Worm (Caenorhabditis elegans): ENCODE measurements around the gene R11A8.1.

Gene R11A8.1

ce11 chrIV:10366018-10366417 is 9.0 kb upstream of the R11A8.1 start, which contains the start of gene sir-2.1 (continued):
- TF ChIP-seq xbp-1 (tag; optimal IDR thresholded peaks at IDR 0.05): peak; percentile 68
- TF ChIP-seq sup-37 (GFP tag; optimal IDR thresholded peaks at IDR 0.05): no peak
- TF ChIP-seq C34B4.2 (tag; optimal IDR thresholded peaks at IDR 0.05): no peak
- no peak for TF ChIP-seq nhr-77 (tag; optimal IDR thresholded peaks at IDR 0.05)
- TF ChIP-seq blmp-1 (tag; optimal IDR thresholded peaks at IDR 0.05): peak; percentile 51
- TF ChIP-seq efl-1 (optimal IDR thresholded peaks at IDR 0.05): peak; percentile 59 to 63
- TF ChIP-seq efl-1 (GFP tag; optimal IDR thresholded peaks at IDR 0.05 in 1 of 2): peak; percentile 59 to 96
- peak; percentile 23 for TF ChIP-seq pax-3 (tag; optimal IDR thresholded peaks at IDR 0.05)
- TF ChIP-seq lir-3 (tag; optimal IDR thresholded peaks at IDR 0.05; ENCODE audit: poor library complexity): no peak
- peak; percentile 45 for TF ChIP-seq nhr-19 (GFP tag; conservative IDR thresholded peaks at IDR 0.05)
- no peak for TF ChIP-seq lin-14 (GFP tag; optimal IDR thresholded peaks at IDR 0.05)
- no peak for TF ChIP-seq ztf-11 (tag; optimal IDR thresholded peaks at IDR 0.05)
- TF ChIP-seq hpl-2 (GFP tag; optimal IDR thresholded peaks at IDR 0.05): no peak
- no peak for TF ChIP-seq mab-9 (GFP tag; IDR thresholded peaks at IDR 0.05)
- peak; percentile 75 for TF ChIP-seq nhr-71 (tag; optimal IDR thresholded peaks at IDR 0.05)
- TF ChIP-seq ces-1 (GFP tag; optimal IDR thresholded peaks at IDR 0.05): no peak
- TF ChIP-seq ceh-82 (tag; optimal IDR thresholded peaks at IDR 0.05): peak; percentile 9 to 38 (median 19)
- TF ChIP-seq pqm-1 (tag; optimal IDR thresholded peaks at IDR 0.05): no peak
- no peak for TF ChIP-seq unc-30 (tag; optimal IDR thresholded peaks at IDR 0.05)
- TF ChIP-seq tbx-2 (tag; optimal IDR thresholded peaks at IDR 0.05): peak; percentile 68
- no peak for TF ChIP-seq elt-3 (tag; optimal IDR thresholded peaks at IDR 0.05)
- TF ChIP-seq fkh-8 (tag; optimal IDR thresholded peaks at IDR 0.05): no peak
- no peak for TF ChIP-seq ceh-8 (GFP tag; optimal IDR thresholded peaks at IDR 0.05)
- no peak for TF ChIP-seq ceh-63 (GFP tag; optimal IDR thresholded peaks at IDR 0.05)
- TF ChIP-seq snu-23 (GFP tag; optimal IDR thresholded peaks at IDR 0.05): peak; percentile 67
- TF ChIP-seq isw-1 (GFP tag; IDR thresholded peaks at IDR 0.05): peak; percentile 30; the same call in 1 of the 2 replicates
- TF ChIP-seq unc-98 (GFP tag; IDR thresholded peaks at IDR 0.05): no peak
- no peak for TF ChIP-seq aha-1 (tag; optimal IDR thresholded peaks at IDR 0.05)
- TF ChIP-seq unc-62 (GFP tag; optimal IDR thresholded peaks at IDR 0.05): no peak
- TF ChIP-seq mdl-1 (tag; optimal IDR thresholded peaks at IDR 0.05): no peak
- TF ChIP-seq nhr-84 (tag; optimal IDR thresholded peaks at IDR 0.05): no peak

- TF ChIP-seq ces-1 (GFP tag; optimal IDR thresholded peaks at IDR 0.05): no peak
- TF ChIP-seq nhr-20 (tag; optimal IDR thresholded peaks at IDR 0.05): no peak
- no peak for TF ChIP-seq nhr-84 (tag; optimal IDR thresholded peaks at IDR 0.05)
- no peak for TF ChIP-seq aly-2 (tag; optimal IDR thresholded peaks at IDR 0.05)
- no peak for TF ChIP-seq fkh-4 (tag; optimal IDR thresholded peaks at IDR 0.05; ENCODE audit: borderline replicate concordance)
- no peak for TF ChIP-seq ceh-82 (tag; optimal IDR thresholded peaks at IDR 0.05)
- TF ChIP-seq nhr-76 (tag; optimal IDR thresholded peaks at IDR 0.05): no peak
- TF ChIP-seq hlh-4 (tag; optimal IDR thresholded peaks at IDR 0.05): no peak
- TF ChIP-seq sup-37 (GFP tag; optimal IDR thresholded peaks at IDR 0.05): no peak
Measured at ce11 chrIV:10360336-10360735, 3.4 kb upstream of the R11A8.1 start, which contains the start of gene ugt-59. ugt-59 (plus strand) TSS chrIV:10360636.

- TF ChIP-seq sox-4 (tag; optimal IDR thresholded peaks at IDR 0.05): no peak
- TF ChIP-seq efl-1 (optimal IDR thresholded peaks at IDR 0.05): peak in 1 of 2 experiments; percentile 13
- peak in 1 of 2 experiments; percentile 15 for TF ChIP-seq efl-1 (GFP tag; optimal IDR thresholded peaks at IDR 0.05 in 1 of 2)
- no peak for TF ChIP-seq Y116A8C.19 (tag; optimal IDR thresholded peaks at IDR 0.05; ENCODE audit: borderline replicate concordance)
- TF ChIP-seq efl-3 (GFP tag; optimal IDR thresholded peaks at IDR 0.05): no peak
- TF ChIP-seq blmp-1 (tag; optimal IDR thresholded peaks at IDR 0.05): peak; percentile 37
- peak in 1 of 3 experiments; percentile 26 for TF ChIP-seq dpl-1 (GFP tag; optimal IDR thresholded peaks at IDR 0.05)
Measured at ce11 chrIV:10357842-10358241, 870 bp upstream of the R11A8.1 start, which contains the start of gene gkow-1. gkow-1 (plus strand) TSS chrIV:10358142.

Measured in whole organism, L1 larva.